Fruit fly (Drosophila melanogaster) whole organism, wandering third instar larva: ENCODE data around the gene Pfdn6.

Source experiments
- Abd-B ChIP-seq: fragments of >200 bp; optimal IDR thresholded peaks from 2 replicates; lab custom pipeline; 2017; ENCODE audit warnings: missing biosample characterization, missing genetic modification characterization
- Dfd ChIP-seq: fragments of >200 bp; optimal IDR thresholded peaks from 2 replicates; lab custom pipeline; 2017; ENCODE audit warnings: missing biosample characterization, missing genetic modification characterization
- HLH106 ChIP-seq: fragments of 200-800 bp; optimal IDR thresholded peaks from 3 replicates; lab custom pipeline; 2019; ENCODE audit warnings: missing biosample characterization, mild to moderate bottlenecking, missing genetic modification characterization, moderate library complexity
- Hr83 ChIP-seq: fragments of 200-300 bp; sonication (Bioruptor generic); optimal IDR thresholded peaks from 2 replicates; lab custom pipeline; 2016; ENCODE audit warnings: missing biosample characterization, mild to moderate bottlenecking, missing genetic modification characterization, moderate library complexity; ENCODE audit not compliant: poor library complexity, severe bottlenecking
- Myc ChIP-seq: fragments of >200 bp; optimal IDR thresholded peaks from 2 replicates; lab custom pipeline; 2017
- OdsH ChIP-seq: fragments of 200-800 bp; sonication (Bioruptor generic); optimal IDR thresholded peaks from 2 replicates; lab custom pipeline; 2016; ENCODE audit warnings: missing biosample characterization, mild to moderate bottlenecking, missing genetic modification characterization
- dsf ChIP-seq: sonication (Bioruptor generic); optimal IDR thresholded peaks from 2 replicates; lab custom pipeline; 2016; ENCODE audit warnings: missing biosample characterization, missing genetic modification characterization, borderline replicate concordance
- fru ChIP-seq: fragments of 200-800 bp; sonication (Bioruptor generic); optimal IDR thresholded peaks from 3 replicates; lab custom pipeline; 2016; ENCODE audit warnings: missing biosample characterization, mild to moderate bottlenecking, missing genetic modification characterization
- h ChIP-seq: fragments of 200-800 bp; sonication (Bioruptor generic); optimal IDR thresholded peaks from 3 replicates; lab custom pipeline; 2016; ENCODE audit warnings: missing biosample characterization, mild to moderate bottlenecking, missing genetic modification characterization
- pan ChIP-seq: fragments of >200 bp; optimal IDR thresholded peaks from 2 replicates; lab custom pipeline; 2017
- rgr ChIP-seq: fragments of 200-800 bp; sonication (Bioruptor generic); optimal IDR thresholded peaks from 3 replicates; lab custom pipeline; 2016; ENCODE audit warnings: missing biosample characterization, mild to moderate bottlenecking, missing genetic modification characterization
- tai ChIP-seq: sonication (Bioruptor generic); optimal IDR thresholded peaks from 2 replicates; lab custom pipeline; 2016; ENCODE audit warnings: missing biosample characterization, missing genetic modification characterization

- TF ChIP-seq fru (GFP tag; lab: Kevin White, UChicago) (no peak), tai (no peak), pan (lab: Kevin White, UChicago) (no peak), dsf (GFP tag; lab: Kevin White, UChicago) (no peak), OdsH (GFP tag; lab: Kevin White, UChicago) (no peak), rgr (GFP tag; lab: Kevin White, UChicago) (no peak), Dfd (no peak), h (GFP tag; lab: Kevin White, UChicago) (no peak), Myc (no peak), Hr83 (no peak), Abd-B (GFP tag; lab: Kevin White, UChicago) (no peak), HLH106 (no peak)
Observed at dm6 chr3L:19897685-19898009, 25.8 kb upstream of the Pfdn6 start.
